Worm (Caenorhabditis elegans) whole organism, L2 larva: ENCODE data around the gene let-756.
A peak's percentile ranks its signal among the peaks of the same experiment; 100 is the strongest.

Source experiments
- C34F6.9 ChIP-seq: fragments of 150-350 bp; optimal IDR thresholded peaks from 2 replicates; lab custom pipeline; 2014; ENCODE audit warnings: missing biosample characterization, missing genetic modification characterization
- F13H6.1 ChIP-seq: sonication (generic microtip); optimal IDR thresholded peaks from 2 replicates; lab custom pipeline; 2016; ENCODE audit warnings: missing genetic modification characterization, missing compliant biosample characterization
- R02D3.7 ChIP-seq: fragments of 150-350 bp; optimal IDR thresholded peaks from 2 replicates; lab custom pipeline; 2014; ENCODE audit warnings: missing biosample characterization, missing genetic modification characterization
- Y55F3AM.14 ChIP-seq: fragments of 200-800 bp; sonication (Bioruptor generic); optimal IDR thresholded peaks from 2 replicates; lab custom pipeline; 2018; ENCODE audit warnings: mild to moderate bottlenecking, missing genetic modification characterization, missing compliant biosample characterization
- ZK546.5 ChIP-seq: sonication (generic microtip); optimal IDR thresholded peaks from 2 replicates; lab custom pipeline; 2017; ENCODE audit warnings: missing biosample characterization, missing genetic modification characterization
- alr-1 ChIP-seq: fragments of 150-350 bp; optimal IDR thresholded peaks from 2 replicates; lab custom pipeline; 2014; ENCODE audit warnings: missing biosample characterization, missing genetic modification characterization
- aly-2 ChIP-seq: fragments of 150-350 bp; optimal IDR thresholded peaks from 2 replicates; lab custom pipeline; 2014; ENCODE audit warnings: missing biosample characterization, missing genetic modification characterization
- ama-1 ChIP-seq: fragments of 150-350 bp; optimal IDR thresholded peaks from 2 replicates; lab custom pipeline; 2018; ENCODE audit warnings: inconsistent platforms
- blmp-1 ChIP-seq: sonication (generic microtip); optimal IDR thresholded peaks from 2 replicates; lab custom pipeline; 2017; ENCODE audit warnings: missing genetic modification characterization, mild to moderate bottlenecking, missing compliant biosample characterization, antibody characterized with exemption, moderate library complexity; ENCODE audit not compliant: insufficient read depth
- ceh-16 ChIP-seq: fragments of 150-350 bp; optimal IDR thresholded peaks from 2 replicates; lab custom pipeline; 2014; ENCODE audit warnings: missing biosample characterization, missing genetic modification characterization
- ceh-82 ChIP-seq: fragments of 150-350 bp; optimal IDR thresholded peaks from 2 replicates; lab custom pipeline; 2014; ENCODE audit warnings: missing biosample characterization, missing genetic modification characterization
- crh-2 ChIP-seq: sonication (generic microtip); optimal IDR thresholded peaks from 2 replicates; lab custom pipeline; 2017; ENCODE audit warnings: missing biosample characterization, missing genetic modification characterization
- dmd-4 ChIP-seq: sonication (generic microtip); optimal IDR thresholded peaks from 2 replicates; lab custom pipeline; 2017; ENCODE audit warnings: missing biosample characterization, missing genetic modification characterization
- egl-27 ChIP-seq: sonication (generic microtip); optimal IDR thresholded peaks from 3 replicates; lab custom pipeline; 2017; ENCODE audit warnings: missing biosample characterization, missing genetic modification reagents, missing genetic modification characterization
- elt-1 ChIP-seq: fragments of 150-350 bp; optimal IDR thresholded peaks from 2 replicates; lab custom pipeline; 2014; ENCODE audit warnings: missing biosample characterization, missing genetic modification characterization
- elt-3 ChIP-seq: sonication (generic microtip); optimal IDR thresholded peaks from 2 replicates; lab custom pipeline; 2017; ENCODE audit warnings: missing biosample characterization, missing genetic modification characterization
- fos-1 ChIP-seq: fragments of 150-350 bp; optimal IDR thresholded peaks from 2 replicates; lab custom pipeline; 2014; ENCODE audit warnings: missing biosample characterization, missing genetic modification characterization
- gmeb-1 ChIP-seq: fragments of 150-350 bp; optimal IDR thresholded peaks from 2 replicates; lab custom pipeline; 2014; ENCODE audit warnings: missing biosample characterization, missing genetic modification characterization
- lin-11 ChIP-seq: fragments of 150-350 bp; sonication (generic microtip); optimal IDR thresholded peaks from 2 replicates; lab custom pipeline; 2014; ENCODE audit warnings: missing biosample characterization, missing genetic modification characterization, inconsistent platforms, mixed read lengths
- lin-13 ChIP-seq: fragments of 150-350 bp; optimal IDR thresholded peaks from 2 replicates; lab custom pipeline; 2014; ENCODE audit warnings: missing biosample characterization, missing genetic modification reagents, missing genetic modification characterization
- lin-39 ChIP-seq: fragments of 150-350 bp; optimal IDR thresholded peaks from 2 replicates; lab custom pipeline; 2014; ENCODE audit warnings: missing biosample characterization, missing genetic modification reagents, missing genetic modification characterization
- lsy-2 ChIP-seq, 2 experiments: fragments of 150-350 bp in 1 of 2; sonication (generic microtip) in 1 of 2; optimal IDR thresholded peaks; 2 replicates each; lab custom pipeline; 2014 to 2017; ENCODE audit warnings: missing biosample characterization in 2 of 2, missing genetic modification characterization in 2 of 2
- mab-5 ChIP-seq: fragments of 150-350 bp; optimal IDR thresholded peaks from 2 replicates; lab custom pipeline; 2014; ENCODE audit warnings: missing biosample characterization, missing genetic modification characterization
- mbf-1 ChIP-seq: sonication (generic microtip); optimal IDR thresholded peaks from 2 replicates; lab custom pipeline; 2017; ENCODE audit warnings: missing biosample characterization, missing genetic modification characterization
- mdl-1 ChIP-seq, 2 experiments: fragments of 150-350 bp in 1 of 2; sonication (generic microtip) in 1 of 2; optimal IDR thresholded peaks; 2 replicates each; lab custom pipeline; 2017; ENCODE audit warnings: missing biosample characterization in 2 of 2, missing genetic modification characterization in 2 of 2
- nhr-10 ChIP-seq: sonication (generic microtip); optimal IDR thresholded peaks from 2 replicates; lab custom pipeline; 2017; ENCODE audit warnings: missing biosample characterization, missing genetic modification characterization
- nhr-11 ChIP-seq: fragments of 150-350 bp; optimal IDR thresholded peaks from 2 replicates; lab custom pipeline; 2014; ENCODE audit warnings: missing biosample characterization, missing genetic modification characterization
- nhr-12 ChIP-seq: fragments of 150-350 bp; optimal IDR thresholded peaks from 2 replicates; lab custom pipeline; 2014; ENCODE audit warnings: missing biosample characterization, missing genetic modification characterization
- nhr-129 ChIP-seq: fragments of 150-350 bp; optimal IDR thresholded peaks from 2 replicates; lab custom pipeline; 2014; ENCODE audit warnings: missing biosample characterization, missing genetic modification characterization
- nhr-21 ChIP-seq: fragments of 150-350 bp; optimal IDR thresholded peaks from 2 replicates; lab custom pipeline; 2014; ENCODE audit warnings: missing biosample characterization, missing genetic modification characterization
- nhr-23 ChIP-seq: fragments of 150-350 bp; optimal IDR thresholded peaks from 2 replicates; lab custom pipeline; 2014; ENCODE audit warnings: missing biosample characterization, missing genetic modification reagents, missing genetic modification characterization
- nhr-237 ChIP-seq: fragments of 150-350 bp; optimal IDR thresholded peaks from 2 replicates; lab custom pipeline; 2014; ENCODE audit warnings: missing biosample characterization, missing genetic modification characterization
- nhr-25 ChIP-seq: fragments of 150-350 bp; sonication (generic microtip); optimal IDR thresholded peaks from 3 replicates; lab custom pipeline; 2014; ENCODE audit warnings: missing biosample characterization, missing genetic modification characterization
- nhr-6 ChIP-seq: fragments of 150-350 bp; optimal IDR thresholded peaks from 2 replicates; lab custom pipeline; 2014; ENCODE audit warnings: missing biosample characterization, missing genetic modification characterization
- nhr-77 ChIP-seq: fragments of 150-350 bp; optimal IDR thresholded peaks from 2 replicates; lab custom pipeline; 2014; ENCODE audit warnings: missing biosample characterization, missing genetic modification characterization
- peb-1 ChIP-seq: fragments of 150-350 bp; optimal IDR thresholded peaks from 2 replicates; lab custom pipeline; 2014; ENCODE audit warnings: missing biosample characterization, missing genetic modification characterization
- sem-4 ChIP-seq: fragments of 150-350 bp; optimal IDR thresholded peaks from 2 replicates; lab custom pipeline; 2014; ENCODE audit warnings: missing biosample characterization, missing genetic modification reagents, missing genetic modification characterization
- skn-1 ChIP-seq: sonication (generic microtip); optimal IDR thresholded peaks from 2 replicates; lab custom pipeline; 2017; ENCODE audit warnings: missing biosample characterization, missing genetic modification characterization
- sma-3 ChIP-seq: sonication (generic microtip); optimal IDR thresholded peaks from 2 replicates; lab custom pipeline; 2016; ENCODE audit warnings: missing genetic modification reagents, missing genetic modification characterization, missing compliant biosample characterization
- sma-9 ChIP-seq, 2 experiments: fragments of 150-350 bp in 1 of 2; sonication (generic microtip) in 1 of 2; optimal IDR thresholded peaks; 2 replicates each; lab custom pipeline; 2014 to 2016; ENCODE audit warnings: missing genetic modification characterization in 2 of 2, mild to moderate bottlenecking in 1 of 2, missing biosample characterization in 1 of 2, missing compliant biosample characterization in 1 of 2, missing genetic modification reagents in 1 of 2, moderate library complexity in 1 of 2
- snpc-4 ChIP-seq: fragments of 150-350 bp; optimal IDR thresholded peaks from 2 replicates; lab custom pipeline; 2014; ENCODE audit warnings: missing biosample characterization, missing genetic modification characterization
- unc-39 ChIP-seq: fragments of 150-350 bp; optimal IDR thresholded peaks from 2 replicates; lab custom pipeline; 2014; ENCODE audit warnings: missing biosample characterization, missing genetic modification characterization
- unc-55 ChIP-seq: fragments of 150-350 bp; sonication (generic microtip); optimal IDR thresholded peaks from 3 replicates; lab custom pipeline; 2014; ENCODE audit warnings: missing biosample characterization, missing genetic modification reagents, missing genetic modification characterization
- unc-62 ChIP-seq: fragments of 150-350 bp; optimal IDR thresholded peaks from 2 replicates; lab custom pipeline; 2014; ENCODE audit warnings: missing biosample characterization, missing genetic modification reagents, missing genetic modification characterization
- zag-1 ChIP-seq: fragments of 150-350 bp; optimal IDR thresholded peaks from 2 replicates; lab custom pipeline; 2014; ENCODE audit warnings: missing biosample characterization, missing genetic modification characterization
- ztf-1 ChIP-seq: fragments of 200-800 bp; sonication (Bioruptor generic); conservative IDR thresholded peaks from 2 replicates; pipeline ENCODE4 v1.3.6; 2022; ENCODE audit warnings: missing genetic modification characterization, missing compliant biosample characterization
- ztf-11 ChIP-seq: sonication (generic microtip); optimal IDR thresholded peaks from 2 replicates; lab custom pipeline; 2017; ENCODE audit warnings: missing biosample characterization, missing genetic modification characterization
- ztf-4 ChIP-seq: fragments of 150-350 bp; optimal IDR thresholded peaks from 2 replicates; lab custom pipeline; 2014; ENCODE audit warnings: missing biosample characterization, missing genetic modification characterization

Gene let-756

DNA sequence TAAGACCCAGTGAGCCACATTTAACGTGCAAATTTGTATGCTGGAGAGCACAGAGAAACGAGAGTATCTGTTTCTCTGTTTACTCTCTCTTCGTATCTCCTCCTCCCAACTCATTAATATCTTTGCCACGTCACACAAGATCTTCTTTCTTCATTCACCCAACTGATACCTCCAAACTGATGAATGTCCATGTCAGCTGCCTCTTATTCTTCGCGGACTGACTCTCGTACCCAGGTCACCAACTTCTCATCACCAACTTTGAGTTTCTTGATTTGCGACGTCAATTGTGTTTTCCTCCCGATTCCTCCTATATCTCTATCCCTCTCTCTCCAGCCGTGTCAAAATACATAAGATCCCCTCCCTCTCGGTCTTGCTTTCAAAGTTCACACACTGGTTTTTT lies 4.6 kb upstream of the let-756 start:
- TF ChIP-seq snpc-4 (tag; lab: Kevin White, UChicago) (no peak), ama-1 (lab: Kevin White, UChicago) (no peak), nhr-11 (tag; lab: Kevin White, UChicago) (no peak), lin-39 (tag; lab: Kevin White, UChicago) (no peak), ztf-1 (GFP tag; lab: Robert Waterston, UW) (no peak), alr-1 (no peak), sma-9 (GFP tag; optimal IDR thresholded peaks at IDR 0.05; lab: Kevin White, UChicago) (peak; percentile 68), sma-9 (tag; optimal IDR thresholded peaks at IDR 0.05; lab: Kevin White, UChicago) (no peak), egl-27 (tag; lab: Kevin White, UChicago) (no peak), fos-1 (no peak), sem-4 (tag; lab: Kevin White, UChicago) (no peak), ztf-11 (tag; lab: Kevin White, UChicago) (no peak), blmp-1 (tag; lab: Kevin White, UChicago) (no peak), unc-55 (GFP tag; lab: Kevin White, UChicago) (no peak), lin-13 (GFP tag; lab: Kevin White, UChicago) (peak; percentile 43), nhr-21 (tag; lab: Kevin White, UChicago) (no peak), C34F6.9 (tag; lab: Kevin White, UChicago) (peak; percentile 3), R02D3.7 (tag; lab: Kevin White, UChicago) (no peak), unc-39 (no peak), nhr-12 (tag; lab: Kevin White, UChicago) (no peak), ceh-16 (tag; lab: Kevin White, UChicago) (no peak), lin-11 (tag; lab: Kevin White, UChicago) (no peak), nhr-6 (tag; lab: Kevin White, UChicago) (peak; percentile 15), mbf-1 (tag; lab: Kevin White, UChicago) (no peak), nhr-10 (tag; lab: Kevin White, UChicago) (no peak), crh-2 (tag; lab: Kevin White, UChicago) (peak; percentile 97), peb-1 (tag; lab: Kevin White, UChicago) (no peak), nhr-129 (peak; percentile 72), nhr-77 (tag; lab: Kevin White, UChicago) (no peak), skn-1 (tag; lab: Kevin White, UChicago) (no peak), elt-3 (tag; lab: Kevin White, UChicago) (no peak), mdl-1 (tag; optimal IDR thresholded peaks at IDR 0.05; lab: Kevin White, UChicago) (no peak), lsy-2 (tag; optimal IDR thresholded peaks at IDR 0.05; lab: Kevin White, UChicago) (peak in 1 of 2 experiments; percentile 28), Y55F3AM.14 (GFP tag; lab: Kevin White, UChicago) (no peak), gmeb-1 (tag; lab: Kevin White, UChicago) (no peak), elt-1 (tag; lab: Kevin White, UChicago) (no peak), nhr-25 (tag; lab: Kevin White, UChicago) (no peak), dmd-4 (tag; lab: Kevin White, UChicago) (no peak), ZK546.5 (tag; lab: Kevin White, UChicago) (no peak), mab-5 (no peak), aly-2 (tag; lab: Kevin White, UChicago) (no peak), unc-62 (GFP tag; lab: Kevin White, UChicago) (no peak), nhr-23 (tag; lab: Kevin White, UChicago) (no peak), zag-1 (tag; lab: Kevin White, UChicago) (no peak), ceh-82 (no peak), ztf-4 (peak; percentile 37), F13H6.1 (tag; lab: Kevin White, UChicago) (peak; percentile 78), nhr-237 (tag; lab: Kevin White, UChicago) (no peak), sma-3 (GFP tag; lab: Kevin White, UChicago) (no peak)
